Worm (Caenorhabditis elegans) whole organism, L4 larva: ENCODE data around the gene skpt-1.
A peak's percentile ranks its signal among the peaks of the same experiment; 100 is the strongest.

ENCODE experiments used
- F10B5.3 ChIP-seq: sonication (generic microtip); optimal IDR thresholded peaks from 2 replicates; lab custom pipeline; 2016; ENCODE audit warnings: mild to moderate bottlenecking, missing genetic modification characterization, missing compliant biosample characterization
- F44E2.7 ChIP-seq: fragments of 200-800 bp; sonication (Bioruptor generic); IDR thresholded peaks from 2 replicates; pipeline ENCODE4 v2.1.2; 2022; ENCODE audit warnings: missing genetic modification characterization, missing compliant biosample characterization
- Y5F2A.4 ChIP-seq: fragments of 200-800 bp; sonication (Bioruptor generic); optimal IDR thresholded peaks from 2 replicates; lab custom pipeline; 2018; ENCODE audit warnings: mild to moderate bottlenecking, missing genetic modification characterization, missing compliant biosample characterization
- ZK337.2 ChIP-seq: fragments of 200-800 bp; sonication (Bioruptor generic); IDR thresholded peaks from 2 replicates; pipeline ENCODE4 v1.3.6; 2022; ENCODE audit warnings: missing genetic modification reagents, missing genetic modification characterization, missing compliant biosample characterization
- aha-1 ChIP-seq: fragments of 150-350 bp; peaks from one replicate; lab custom pipeline; 2014; ENCODE audit warnings: missing biosample characterization, missing genetic modification characterization
- arid-1 ChIP-seq: fragments of 200-800 bp; sonication (Bioruptor generic); conservative IDR thresholded peaks from 2 replicates; pipeline ENCODE4 v1.3.6; 2022; ENCODE audit warnings: missing genetic modification reagents, missing genetic modification characterization, missing compliant biosample characterization
- attf-4 ChIP-seq: sonication (generic microtip); optimal IDR thresholded peaks from 3 replicates; lab custom pipeline; 2017; ENCODE audit warnings: missing biosample characterization, missing genetic modification characterization
- ceh-20 ChIP-seq: fragments of 200-800 bp; sonication (Bioruptor generic); IDR thresholded peaks from 2 replicates; pipeline ENCODE4 v1.3.6; 2022; ENCODE audit warnings: missing genetic modification reagents, missing genetic modification characterization, missing compliant biosample characterization
- ceh-28 ChIP-seq: fragments of 150-350 bp; optimal IDR thresholded peaks from 2 replicates; lab custom pipeline; 2014; ENCODE audit warnings: missing biosample characterization, missing genetic modification reagents, missing genetic modification characterization
- ceh-82 ChIP-seq: sonication (generic microtip); optimal IDR thresholded peaks from 2 replicates; lab custom pipeline; 2017; ENCODE audit warnings: missing biosample characterization, missing genetic modification characterization
- ces-1 ChIP-seq: fragments of 150-350 bp; sonication (generic microtip); optimal IDR thresholded peaks from 4 replicates; lab custom pipeline; 2014; ENCODE audit warnings: missing biosample characterization, missing genetic modification reagents, missing genetic modification characterization
- daf-12 ChIP-seq: fragments of 150-350 bp; optimal IDR thresholded peaks from 2 replicates; lab custom pipeline; 2014; ENCODE audit warnings: missing biosample characterization, missing genetic modification reagents, missing genetic modification characterization
- daf-16 ChIP-seq, 3 experiments: sonication (generic microtip); optimal IDR thresholded peaks; 2 replicates each; lab custom pipeline; 2016 to 2017; ENCODE audit warnings: missing genetic modification characterization in 3 of 3, missing genetic modification reagents in 3 of 3, mild to moderate bottlenecking in 2 of 3, missing compliant biosample characterization in 2 of 3, missing biosample characterization in 1 of 3, moderate library complexity in 1 of 3
- daf-19 ChIP-seq: fragments of 200-800 bp; sonication (Bioruptor generic); conservative IDR thresholded peaks from 2 replicates; pipeline ENCODE4 v1.3.6; 2022; ENCODE audit warnings: missing genetic modification characterization, missing compliant biosample characterization
- daf-8 ChIP-seq: fragments of 200-800 bp; sonication (Bioruptor generic); IDR thresholded peaks from 2 replicates; pipeline ENCODE4 v1.3.6; 2022; ENCODE audit warnings: missing genetic modification characterization, missing compliant biosample characterization
- dmd-6 ChIP-seq: fragments of 200-800 bp; sonication (Bioruptor generic); IDR thresholded peaks from 2 replicates; pipeline ENCODE4 v1.3.6; 2022; ENCODE audit warnings: missing genetic modification reagents, missing genetic modification characterization, missing compliant biosample characterization
- dpl-1 ChIP-seq: fragments of 150-350 bp; optimal IDR thresholded peaks from 2 replicates; lab custom pipeline; 2014; ENCODE audit warnings: missing biosample characterization, missing genetic modification reagents, missing genetic modification characterization
- duxl-1 ChIP-seq: sonication (generic microtip); optimal IDR thresholded peaks from 2 replicates; lab custom pipeline; 2016; ENCODE audit warnings: mild to moderate bottlenecking, missing genetic modification characterization, moderate library complexity, missing compliant biosample characterization; ENCODE audit not compliant: poor library complexity
- gei-8 ChIP-seq: fragments of 200-800 bp; sonication (Bioruptor generic); optimal IDR thresholded peaks from 2 replicates; lab custom pipeline; 2018; ENCODE audit warnings: mild to moderate bottlenecking, missing genetic modification characterization, missing compliant biosample characterization
- hif-1 ChIP-seq, 2 experiments: sonication (generic microtip); optimal IDR thresholded peaks; 2 replicates each; lab custom pipeline; 2016 to 2017; ENCODE audit warnings: missing compliant biosample characterization in 2 of 2, missing genetic modification characterization in 2 of 2, missing genetic modification reagents in 2 of 2, missing genotype in 2 of 2, mild to moderate bottlenecking in 1 of 2
- jun-1 ChIP-seq: fragments of 150-350 bp; optimal IDR thresholded peaks from 2 replicates; lab custom pipeline; 2014; ENCODE audit warnings: missing biosample characterization, missing genetic modification reagents, missing genetic modification characterization
- lim-7 ChIP-seq: fragments of 200-800 bp; sonication (Bioruptor generic); IDR thresholded peaks from 2 replicates; pipeline ENCODE4 v1.3.6; 2022; ENCODE audit warnings: missing genetic modification characterization, missing compliant biosample characterization
- lin-1 ChIP-seq: fragments of 200-800 bp; sonication (Bioruptor generic); IDR thresholded peaks from 2 replicates; pipeline ENCODE4 v1.3.6; 2022; ENCODE audit warnings: missing genetic modification reagents, missing genetic modification characterization, missing compliant biosample characterization
- lin-15B ChIP-seq: fragments of 150-350 bp; sonication (generic microtip); optimal IDR thresholded peaks from 3 replicates; lab custom pipeline; 2014; ENCODE audit warnings: missing biosample characterization, missing genetic modification characterization
- lin-29 ChIP-seq: fragments of 200-800 bp; sonication (Bioruptor generic); IDR thresholded peaks from 2 replicates; pipeline ENCODE4 v1.3.6; 2022; ENCODE audit warnings: missing genetic modification reagents, missing genetic modification characterization, missing compliant biosample characterization
- lin-39 ChIP-seq: fragments of 150-350 bp; optimal IDR thresholded peaks from 2 replicates; lab custom pipeline; 2014; ENCODE audit warnings: missing biosample characterization, missing genetic modification reagents, missing genetic modification characterization
- lir-3 ChIP-seq: sonication (generic microtip); optimal IDR thresholded peaks from 2 replicates; lab custom pipeline; 2016; ENCODE audit warnings: mild to moderate bottlenecking, missing genetic modification characterization, missing compliant biosample characterization
- lsy-2 ChIP-seq, 2 experiments: fragments of 150-350 bp in 1 of 2; sonication (generic microtip) in 1 of 2; optimal IDR thresholded peaks; 2 replicates each; lab custom pipeline; 2014 to 2017; ENCODE audit warnings: missing biosample characterization in 2 of 2, missing genetic modification characterization in 2 of 2
- madf-9 ChIP-seq: fragments of 200-800 bp; sonication (Bioruptor generic); conservative IDR thresholded peaks from 2 replicates; pipeline ENCODE4 v1.3.6; 2022; ENCODE audit warnings: missing genetic modification reagents, missing genetic modification characterization, missing compliant biosample characterization
- mep-1 ChIP-seq: fragments of 150-350 bp; sonication (generic microtip); optimal IDR thresholded peaks from 3 replicates; lab custom pipeline; 2014; ENCODE audit warnings: missing biosample characterization, missing genetic modification characterization
- mes-2 ChIP-seq: sonication (generic microtip); optimal IDR thresholded peaks from 2 replicates; lab custom pipeline; 2016; ENCODE audit warnings: missing genotype, mild to moderate bottlenecking, missing genetic modification characterization, missing compliant biosample characterization; ENCODE audit not compliant: poor library complexity, severe bottlenecking
- mxl-3 ChIP-seq: fragments of 200-800 bp; sonication (Bioruptor generic); optimal IDR thresholded peaks from 2 replicates; lab custom pipeline; 2018; ENCODE audit warnings: mild to moderate bottlenecking, missing genetic modification characterization, missing compliant biosample characterization
- nhr-10 ChIP-seq: fragments of 150-350 bp; optimal IDR thresholded peaks from 2 replicates; lab custom pipeline; 2014; ENCODE audit warnings: missing biosample characterization, missing genetic modification characterization
- nhr-102 ChIP-seq: sonication (generic microtip); optimal IDR thresholded peaks from 2 replicates; lab custom pipeline; 2016; ENCODE audit warnings: mild to moderate bottlenecking, missing genetic modification characterization, moderate library complexity, missing compliant biosample characterization
- nhr-11 ChIP-seq: fragments of 150-350 bp; optimal IDR thresholded peaks from 2 replicates; lab custom pipeline; 2014; ENCODE audit warnings: missing biosample characterization, missing genetic modification characterization
- nhr-111 ChIP-seq: fragments of 200-800 bp; sonication (Bioruptor generic); optimal IDR thresholded peaks from 2 replicates; lab custom pipeline; 2018; ENCODE audit warnings: mild to moderate bottlenecking, missing genetic modification characterization, missing compliant biosample characterization
- nhr-237 ChIP-seq: sonication (generic microtip); optimal IDR thresholded peaks from 2 replicates; lab custom pipeline; 2017; ENCODE audit warnings: missing biosample characterization, missing genetic modification characterization
- nhr-28 ChIP-seq: fragments of 150-350 bp; optimal IDR thresholded peaks from 2 replicates; lab custom pipeline; 2014; ENCODE audit warnings: missing biosample characterization, missing genetic modification characterization
- nhr-42 ChIP-seq: fragments of 200-800 bp; sonication (Bioruptor generic); IDR thresholded peaks from 2 replicates; pipeline ENCODE4 v1.3.6; 2022; ENCODE audit warnings: missing genetic modification characterization, missing compliant biosample characterization
- nhr-48 ChIP-seq: sonication (generic microtip); optimal IDR thresholded peaks from 2 replicates; lab custom pipeline; 2016; ENCODE audit warnings: mild to moderate bottlenecking, missing genetic modification characterization, missing compliant biosample characterization
- pha-4 ChIP-seq, 2 experiments: fragments of 150-350 bp in 1 of 2; fragments of 200-800 bp in 1 of 2; sonication (Bioruptor generic) in 1 of 2; IDR thresholded peaks in 1 of 2; optimal IDR thresholded peaks in 1 of 2; 2 replicates each; pipeline versions ENCODE4 v1.3.6 to Lab custom; 2014 to 2022; ENCODE audit warnings: missing genetic modification characterization in 2 of 2, missing genetic modification reagents in 2 of 2, missing biosample characterization in 1 of 2, missing compliant biosample characterization in 1 of 2
- php-3 ChIP-seq: fragments of 200-800 bp; sonication (Bioruptor generic); IDR thresholded peaks from 2 replicates; pipeline ENCODE4 v1.3.6; 2022; ENCODE audit warnings: missing genetic modification reagents, missing genetic modification characterization, missing compliant biosample characterization
- rbr-2 ChIP-seq: sonication (generic microtip); optimal IDR thresholded peaks from 2 replicates; lab custom pipeline; 2016; ENCODE audit warnings: missing genotype, missing genetic modification characterization, missing compliant biosample characterization
- snpc-1.2 ChIP-seq: fragments of 200-800 bp; sonication (Bioruptor generic); IDR thresholded peaks from 2 replicates; pipeline ENCODE4 v1.3.6; 2022; ENCODE audit warnings: missing genetic modification reagents, missing genetic modification characterization, missing compliant biosample characterization
- spr-1 ChIP-seq: sonication (generic microtip); optimal IDR thresholded peaks from 2 replicates; lab custom pipeline; 2016; ENCODE audit warnings: mild to moderate bottlenecking, missing genetic modification characterization, missing compliant biosample characterization
- tag-97 ChIP-seq: fragments of 200-800 bp; sonication (Bioruptor generic); IDR thresholded peaks from 2 replicates; pipeline ENCODE4 v1.3.6; 2022; ENCODE audit warnings: missing genetic modification characterization, missing compliant biosample characterization
- unc-39 ChIP-seq: sonication (generic microtip); optimal IDR thresholded peaks from 2 replicates; lab custom pipeline; 2017; ENCODE audit warnings: missing biosample characterization, missing genetic modification characterization
- unc-62 ChIP-seq, 3 experiments: fragments of 150-350 bp in 1 of 3; sonication (generic microtip); optimal IDR thresholded peaks in 2 of 3; peaks in 1 of 3; 1 replicate in 1 of 3; 2 replicates in 2 of 3; lab custom pipeline; 2014 to 2017; ENCODE audit warnings: missing biosample characterization in 3 of 3, missing genetic modification characterization in 3 of 3, missing genetic modification reagents in 3 of 3, missing genotype in 1 of 3
- zip-11 ChIP-seq: fragments of 200-800 bp; sonication (Bioruptor generic); IDR thresholded peaks from 2 replicates; pipeline ENCODE4 v1.3.6; 2022; ENCODE audit warnings: missing genetic modification characterization, missing compliant biosample characterization
- ztf-11 ChIP-seq: fragments of 150-350 bp; optimal IDR thresholded peaks from 2 replicates; lab custom pipeline; 2014; ENCODE audit warnings: missing biosample characterization, missing genetic modification characterization

Gene skpt-1

ce11 chrIII:5449762-5450308, 1.6 kb upstream of the skpt-1 start, which contains the start of gene F48E8.8 (continued):
- TF ChIP-seq dmd-6 (GFP tag; lab: Robert Waterston, UW) (peak; percentile 51), F10B5.3 (tag; lab: Kevin White, UChicago) (no peak), ceh-28 (tag; lab: Kevin White, UChicago) (no peak), ztf-11 (tag; lab: Kevin White, UChicago) (no peak), nhr-48 (tag; lab: Kevin White, UChicago) (no peak), jun-1 (no peak), mxl-3 (peak; percentile 9), nhr-11 (peak; percentile 12), php-3 (GFP tag; lab: Robert Waterston, UW) (no peak), F44E2.7 (no peak), madf-9 (GFP tag; lab: Robert Waterston, UW) (no peak), gei-8 (no peak), unc-62 (GFP tag; optimal IDR thresholded peaks at IDR 0.05 in 1 of 2; lab: Kevin White, UChicago) (peak in 1 of 2 experiments; percentile 89), unc-62 (tag; optimal IDR thresholded peaks at IDR 0.05; lab: Kevin White, UChicago) (no peak), nhr-28 (tag; lab: Kevin White, UChicago) (peak; percentile 45), spr-1 (tag; lab: Kevin White, UChicago) (no peak), ceh-20 (no peak), lin-1 (no peak), lim-7 (no peak), lin-39 (no peak), lir-3 (tag; lab: Kevin White, UChicago) (no peak), dpl-1 (GFP tag; lab: Kevin White, UChicago) (peak; percentile 54), ceh-82 (tag; lab: Kevin White, UChicago) (no peak), lin-29 (GFP tag; lab: Robert Waterston, UW) (no peak), zip-11 (GFP tag; lab: Robert Waterston, UW) (no peak), nhr-102 (tag; lab: Kevin White, UChicago) (no peak), ces-1 (GFP tag; lab: Kevin White, UChicago) (no peak), aha-1 (tag; lab: Kevin White, UChicago) (peak; percentile 95), duxl-1 (tag; lab: Kevin White, UChicago) (no peak), hif-1 (tag; optimal IDR thresholded peaks at IDR 0.05; lab: Kevin White, UChicago) (peak in 1 of 2 experiments; percentile 46), nhr-42 (no peak), pha-4 (GFP tag; IDR thresholded peaks at IDR 0.05; lab: Robert Waterston, UW) (no peak), pha-4 (tag; optimal IDR thresholded peaks at IDR 0.05; lab: Kevin White, UChicago) (no peak), snpc-1.2 (GFP tag; lab: Robert Waterston, UW) (no peak), Y5F2A.4 (GFP tag; lab: Kevin White, UChicago) (no peak), daf-12 (no peak), tag-97 (GFP tag; lab: Robert Waterston, UW) (no peak), lsy-2 (tag; optimal IDR thresholded peaks at IDR 0.05; lab: Kevin White, UChicago) (peak in 1 of 2 experiments; percentile 77), lin-15B (tag; lab: Kevin White, UChicago) (no peak), unc-39 (tag; lab: Kevin White, UChicago) (no peak), daf-19 (GFP tag; lab: Robert Waterston, UW) (no peak), mep-1 (peak; percentile 34), daf-8 (GFP tag; lab: Robert Waterston, UW) (no peak), arid-1 (GFP tag; lab: Robert Waterston, UW) (no peak), ZK337.2 (GFP tag; lab: Robert Waterston, UW) (no peak), nhr-237 (no peak), daf-16 (GFP tag; optimal IDR thresholded peaks at IDR 0.05; lab: Kevin White, UChicago) (peak in 1 of 2 experiments; percentile 21), daf-16 (tag; optimal IDR thresholded peaks at IDR 0.05; lab: Kevin White, UChicago) (peak; percentile 12), nhr-10 (no peak), nhr-111 (GFP tag; lab: Kevin White, UChicago) (no peak), attf-4 (tag; lab: Kevin White, UChicago) (no peak), mes-2 (tag; lab: Kevin White, UChicago) (peak; percentile 73), rbr-2 (tag; lab: Kevin White, UChicago) (peak; percentile 58)
